Fruit fly (Drosophila melanogaster): ENCODE data around the gene DNAlig3.
A peak's percentile ranks its signal among the peaks of the same experiment; 100 is the strongest.

Gene DNAlig3

dm6 chr3R:12439401-12440143, 37.9 kb upstream of the DNAlig3 start, which contains the start of gene Desat1 (continued):
- no peak for TF ChIP-seq CG3163 (GFP tag; optimal IDR thresholded peaks at IDR 0.05)
- TF ChIP-seq sna (GFP tag; IDR thresholded peaks at IDR 0.05; ENCODE audit: partially characterized antibody) = peak; percentile 93
- TF ChIP-seq odd (GFP tag; optimal IDR thresholded peaks at IDR 0.05) = no peak
- peak; percentile 20 for TF ChIP-seq CG12391 (tag; optimal IDR thresholded peaks at IDR 0.05)
- no peak for TF ChIP-seq NK7.1 (GFP tag; optimal IDR thresholded peaks at IDR 0.05)
- TF ChIP-seq hth (optimal IDR thresholded peaks at IDR 0.05) = no peak
- no peak for TF ChIP-seq so (GFP tag; IDR thresholded peaks at IDR 0.05)
- TF ChIP-seq Adf1 (GFP tag; IDR thresholded peaks at IDR 0.05) = no peak
- TF ChIP-seq mld (GFP tag; IDR thresholded peaks at IDR 0.05; ENCODE audit: partially characterized antibody) = peak; percentile 72
- TF ChIP-seq Poxn (GFP tag; IDR thresholded peaks at IDR 0.05) = no peak
- TF ChIP-seq Kr (GFP tag; optimal IDR thresholded peaks at IDR 0.05) = peak; percentile 98
- no peak for TF ChIP-seq bowl (GFP tag; IDR thresholded peaks at IDR 0.05)
- TF ChIP-seq CG6765 (GFP tag; optimal IDR thresholded peaks at IDR 0.05) = peak; percentile 14
- peak; percentile 72 for TF ChIP-seq CG2129 (GFP tag; IDR thresholded peaks at IDR 0.05; ENCODE audit: partially characterized antibody)
- no peak for TF ChIP-seq CG2199 (GFP tag; IDR thresholded peaks at IDR 0.05)
- peak; percentile 12 for TF ChIP-seq CG17186 (GFP tag; optimal IDR thresholded peaks at IDR 0.05)
- peak; percentile 89 for TF ChIP-seq hbn (GFP tag; IDR thresholded peaks at IDR 0.05; ENCODE audit: partially characterized antibody)
- TF ChIP-seq CG13296 (GFP tag; optimal IDR thresholded peaks at IDR 0.05) = no peak
- peak; percentile 93 for TF ChIP-seq Opbp (GFP tag; IDR thresholded peaks at IDR 0.05; ENCODE audit: partially characterized antibody)
- TF ChIP-seq CG16863 (GFP tag; optimal IDR thresholded peaks at IDR 0.05) = no peak
- TF ChIP-seq CG9797 (GFP tag; optimal IDR thresholded peaks at IDR 0.05) = no peak
- no peak for TF ChIP-seq Gsc (GFP tag; IDR thresholded peaks at IDR 0.05)
- peak; percentile 59 for TF ChIP-seq CG14710 (tag; optimal IDR thresholded peaks at IDR 0.05)
- TF ChIP-seq ewg (GFP tag; optimal IDR thresholded peaks at IDR 0.05) = no peak
- TF ChIP-seq CG17361 (GFP tag; IDR thresholded peaks at IDR 0.05) = peak; percentile 26; the same call in 1 of the 3 replicates
- peak; percentile 41 for TF ChIP-seq CG15514 (GFP tag; optimal IDR thresholded peaks at IDR 0.05)
- peak in 1 of 2 experiments; percentile 60 for TF ChIP-seq Pdp1 (GFP tag; optimal IDR thresholded peaks at IDR 0.05)
- TF ChIP-seq CG32772 (GFP tag; IDR thresholded peaks at IDR 0.05) = no peak
- TF ChIP-seq CG9932 (GFP tag; IDR thresholded peaks at IDR 0.05) = peak; percentile 20; the same call in 1 of the 2 replicates
- no peak for TF ChIP-seq CG7372 (GFP tag; IDR thresholded peaks at IDR 0.05)
- no peak for TF ChIP-seq H15 (GFP tag; IDR thresholded peaks at IDR 0.05)
- peak; percentile 49 for TF ChIP-seq CG4617 (GFP tag; optimal IDR thresholded peaks at IDR 0.05; ENCODE audit: borderline replicate concordance)
- no peak for TF ChIP-seq CG17568 (GFP tag; optimal IDR thresholded peaks at IDR 0.05)
- TF ChIP-seq yki (optimal IDR thresholded peaks at IDR 0.05) = no peak
- peak; percentile 36 for TF ChIP-seq HmgZ (tag; optimal IDR thresholded peaks at IDR 0.05)
- TF ChIP-seq lmd (GFP tag; IDR thresholded peaks at IDR 0.05) = no peak
- TF ChIP-seq CG3995 (GFP tag; optimal IDR thresholded peaks at IDR 0.05) = peak; percentile 19

- TF ChIP-seq ara (GFP tag; IDR thresholded peaks at IDR 0.05) = no peak
- no peak for TF ChIP-seq fd102C (GFP tag; optimal IDR thresholded peaks at IDR 0.05)
- no peak for TF ChIP-seq Ravus (GFP tag; IDR thresholded peaks at IDR 0.05)
- TF ChIP-seq caup (GFP tag; optimal IDR thresholded peaks at IDR 0.05; ENCODE audit: severe bottlenecking) = no peak
- TF ChIP-seq CG2678 (tag; optimal IDR thresholded peaks at IDR 0.05) = no peak
- TF ChIP-seq bcd (GFP tag; optimal IDR thresholded peaks at IDR 0.05) = no peak
- TF ChIP-seq HLHmδ (GFP tag; optimal IDR thresholded peaks at IDR 0.05) = no peak
- no peak for TF ChIP-seq E2f2 (GFP tag; IDR thresholded peaks at IDR 0.05)
- no peak for TF ChIP-seq Drgx (GFP tag; IDR thresholded peaks at IDR 0.05)
- TF ChIP-seq CoRest (tag; optimal IDR thresholded peaks at IDR 0.05) = no peak
- TF ChIP-seq Adf1 (GFP tag; IDR thresholded peaks at IDR 0.05) = no peak
- no peak for TF ChIP-seq fd64A (GFP tag; optimal IDR thresholded peaks at IDR 0.05)
- no peak for TF ChIP-seq ems (GFP tag; optimal IDR thresholded peaks at IDR 0.05)
- TF ChIP-seq CG13424 (tag; optimal IDR thresholded peaks at IDR 0.05) = no peak
- no peak for TF ChIP-seq CG13775 (GFP tag; optimal IDR thresholded peaks at IDR 0.05)
- no peak for TF ChIP-seq CG31365 (tag; optimal IDR thresholded peaks at IDR 0.05)
These were observed 37.4 kb upstream of the DNAlig3 start, which contains the start of the genes CG17207 and CG46427 for dm6 chr3R:12439039-12439400. TSS of gene CG17207 (minus strand) at chr3R:12439139. TSS of gene CG46427 (minus strand) at chr3R:12439139.

Measured in whole organism, embryonic.